Worm (Caenorhabditis elegans): ENCODE results near the gene nhr-54.

ce11 chrV:16536701-16537100 is 31.0 kb upstream of the nhr-54 start, which contains the start of gene Y32B12B.1:
- TF ChIP-seq tbp1 (GFP tag; optimal IDR thresholded peaks at IDR 0.05) (no peak), ztf-28 (GFP tag; IDR thresholded peaks at IDR 0.05) (no peak), lin-35 (GFP tag; optimal IDR thresholded peaks at IDR 0.05) (no peak), ztf-25 (GFP tag; IDR thresholded peaks at IDR 0.05) (no peak), hlh-26 (GFP tag; conservative IDR thresholded peaks at IDR 0.05) (no peak), ama-1 (optimal IDR thresholded peaks at IDR 0.05) (no peak), ama-1 (GFP tag; optimal IDR thresholded peaks at IDR 0.05) (no peak)
